Fruit fly (Drosophila melanogaster): Measurements from ENCODE around the gene CG3557.
A peak's percentile ranks its signal among the peaks of the same experiment; 100 is the strongest.

The CG3557 gene

dm6 chr2L:2397080-2397479 is 11.5 kb upstream of the CG3557 start:
- peak; percentile 2 for TF ChIP-seq lz (GFP tag; optimal IDR thresholded peaks at IDR 0.05)
- TF ChIP-seq cyc (GFP tag; optimal IDR thresholded peaks at IDR 0.05): peak; percentile 19
- no peak for TF ChIP-seq net (GFP tag; optimal IDR thresholded peaks at IDR 0.05)
- peak; percentile 4 for TF ChIP-seq CG10631 (GFP tag; optimal IDR thresholded peaks at IDR 0.05)
- peak; percentile 26 for TF ChIP-seq Smox (GFP tag; optimal IDR thresholded peaks at IDR 0.05)
- peak; percentile 39 for TF ChIP-seq svp (GFP tag)
- TF ChIP-seq Ets21C (GFP tag; optimal IDR thresholded peaks at IDR 0.05): no peak
- TF ChIP-seq CG10669 (GFP tag; optimal IDR thresholded peaks at IDR 0.05): peak; percentile 6
- peak; percentile 57; the same call in 1 of the 3 replicates for TF ChIP-seq CG6163 (GFP tag; IDR thresholded peaks at IDR 0.05)
- TF ChIP-seq CG31627 (GFP tag; optimal IDR thresholded peaks at IDR 0.05): peak; percentile 8
- peak; percentile 9 for TF ChIP-seq Met (GFP tag; optimal IDR thresholded peaks at IDR 0.05)
- no peak for TF ChIP-seq CG9139 (GFP tag; optimal IDR thresholded peaks at IDR 0.05)
- no peak for TF ChIP-seq CG15336 (GFP tag; IDR thresholded peaks at IDR 0.05)
- peak; percentile 24 for TF ChIP-seq topi (GFP tag; optimal IDR thresholded peaks at IDR 0.05)
- TF ChIP-seq Eip78C (GFP tag): peak; percentile 57

- no peak for TF ChIP-seq CG8632 (GFP tag; optimal IDR thresholded peaks at IDR 0.05)
- no peak for TF ChIP-seq OdsH (GFP tag; optimal IDR thresholded peaks at IDR 0.05)
- TF ChIP-seq salr (GFP tag; optimal IDR thresholded peaks at IDR 0.05): no peak
- TF ChIP-seq svp (GFP tag): peak; percentile 51
- TF ChIP-seq topi (GFP tag; optimal IDR thresholded peaks at IDR 0.05): no peak
- no peak for TF ChIP-seq CG32006 (GFP tag; optimal IDR thresholded peaks at IDR 0.05)
- TF ChIP-seq ss (GFP tag; optimal IDR thresholded peaks at IDR 0.05): no peak
- peak; percentile 38 for TF ChIP-seq Eip78C (GFP tag)
- TF ChIP-seq Sox102F (GFP tag; optimal IDR thresholded peaks at IDR 0.05): no peak
- no peak for TF ChIP-seq CG6808 (GFP tag; optimal IDR thresholded peaks at IDR 0.05)
- TF ChIP-seq Sox15 (GFP tag; optimal IDR thresholded peaks at IDR 0.05): no peak
These were observed 9.3 kb upstream of the CG3557 start for dm6 chr2L:2394872-2395271.

- no peak for TF ChIP-seq Hr38 (GFP tag; optimal IDR thresholded peaks at IDR 0.05)
These were observed 5.7 kb upstream of the CG3557 start, which contains the start of gene CG46448 for dm6 chr2L:2391321-2391720. CG46448 (plus strand) TSS chr2L:2391660.

- TF ChIP-seq OdsH (GFP tag; optimal IDR thresholded peaks at IDR 0.05) (no peak), Eip75B (GFP tag; optimal IDR thresholded peaks at IDR 0.05) (no peak), fd85E (GFP tag; optimal IDR thresholded peaks at IDR 0.05) (no peak), Hr38 (GFP tag; optimal IDR thresholded peaks at IDR 0.05) (no peak), pdm3 (GFP tag; optimal IDR thresholded peaks at IDR 0.05) (no peak), CG7368 (GFP tag; optimal IDR thresholded peaks at IDR 0.05) (no peak), CG11902 (GFP tag; optimal IDR thresholded peaks at IDR 0.05) (no peak), Hr4 (GFP tag; optimal IDR thresholded peaks at IDR 0.05) (no peak), net (GFP tag; optimal IDR thresholded peaks at IDR 0.05) (no peak)
These were observed 5.0 kb upstream of the CG3557 start, which contains the start of gene CG43750 for dm6 chr2L:2390589-2390988. CG43750 (minus strand) TSS chr2L:2390689.

- no peak for TF ChIP-seq CG15336 (GFP tag; IDR thresholded peaks at IDR 0.05)
- no peak for TF ChIP-seq CG11762 (GFP tag; optimal IDR thresholded peaks at IDR 0.05; ENCODE audit: insufficient read depth)
- TF ChIP-seq CG10669 (GFP tag; optimal IDR thresholded peaks at IDR 0.05): no peak
- TF ChIP-seq salr (GFP tag; optimal IDR thresholded peaks at IDR 0.05): no peak
- peak; percentile 90 for TF ChIP-seq fkh (GFP tag; optimal IDR thresholded peaks at IDR 0.05)
- TF ChIP-seq CG34406 (GFP tag; optimal IDR thresholded peaks at IDR 0.05): no peak
- TF ChIP-seq Sox14 (GFP tag; optimal IDR thresholded peaks at IDR 0.05): peak; percentile 27
- TF ChIP-seq topi (GFP tag; optimal IDR thresholded peaks at IDR 0.05): no peak
These were observed 2.6 kb downstream of the CG3557 start, which contains the start of gene PIG-Wa for dm6 chr2L:2382971-2383370. PIG-Wa (plus strand) TSS chr2L:2383202.

Data from whole organism, prepupa.